Worm (Caenorhabditis elegans) whole organism, early embryonic: ENCODE results near the gene F45D11.7.
A peak's percentile ranks its signal among the peaks of the same experiment; 100 is the strongest.
"Not testable (repeated sequence)": the region's sequence is repeated elsewhere in the genome, so short reads cannot be mapped to it uniquely, and the experiment has no call there.

Experiments
- B0310.2 ChIP-seq: sonication (generic microtip); optimal IDR thresholded peaks from 2 replicates; lab custom pipeline; 2016; ENCODE audit warnings: mild to moderate bottlenecking, missing genetic modification characterization, missing compliant biosample characterization
- F13C5.2 ChIP-seq: sonication (generic microtip); optimal IDR thresholded peaks from 2 replicates; lab custom pipeline; 2017; ENCODE audit warnings: mild to moderate bottlenecking, missing genetic modification characterization, inconsistent platforms, missing compliant biosample characterization
- aly-1 ChIP-seq: sonication (generic microtip); optimal IDR thresholded peaks from 2 replicates; lab custom pipeline; 2016; ENCODE audit warnings: missing genetic modification characterization, missing compliant biosample characterization
- ama-1 ChIP-seq: fragments of 150-350 bp; optimal IDR thresholded peaks from 2 replicates; lab custom pipeline; 2014
- ceh-13 ChIP-seq: fragments of 200-800 bp; sonication (Bioruptor generic); optimal IDR thresholded peaks from 2 replicates; lab custom pipeline; 2018; ENCODE audit warnings: mild to moderate bottlenecking, missing genetic modification characterization, missing compliant biosample characterization
- ceh-36 ChIP-seq: sonication (generic microtip); optimal IDR thresholded peaks from 2 replicates; lab custom pipeline; 2016; ENCODE audit warnings: missing genetic modification characterization, inconsistent platforms, missing compliant biosample characterization
- ets-7 ChIP-seq: sonication (generic microtip); optimal IDR thresholded peaks from 2 replicates; lab custom pipeline; 2016; ENCODE audit warnings: missing genotype, missing genetic modification characterization, missing compliant biosample characterization
- flt-1 ChIP-seq: fragments of 200-800 bp; sonication (Bioruptor generic); IDR thresholded peaks from 2 replicates; pipeline ENCODE4 v1.3.6; 2022; ENCODE audit warnings: missing genetic modification characterization, missing compliant biosample characterization
- hmbx-1 ChIP-seq: sonication (generic microtip); optimal IDR thresholded peaks from 2 replicates; lab custom pipeline; 2016; ENCODE audit warnings: mild to moderate bottlenecking, missing genetic modification characterization, missing compliant biosample characterization
- hmg-4 ChIP-seq: fragments of 200-800 bp; sonication (Bioruptor generic); optimal IDR thresholded peaks from 2 replicates; lab custom pipeline; 2018; ENCODE audit warnings: mild to moderate bottlenecking, missing genetic modification characterization, missing compliant biosample characterization
- hnd-1 ChIP-seq: sonication (generic microtip); optimal IDR thresholded peaks from 2 replicates; lab custom pipeline; 2016; ENCODE audit warnings: missing genetic modification characterization, missing compliant biosample characterization
- pes-1 ChIP-seq: fragments of 200-800 bp; sonication (Bioruptor generic); IDR thresholded peaks from 2 replicates; pipeline ENCODE4 v1.3.6; 2022; ENCODE audit warnings: missing genetic modification reagents, missing genetic modification characterization, missing compliant biosample characterization
- scrt-1 ChIP-seq: fragments of 200-800 bp; sonication (Bioruptor generic); IDR thresholded peaks from 2 replicates; pipeline ENCODE4 v1.3.6; 2022; ENCODE audit warnings: missing genetic modification characterization, missing compliant biosample characterization
- sea-1 ChIP-seq: fragments of 200-800 bp; sonication (Bioruptor generic); conservative IDR thresholded peaks from 2 replicates; pipeline ENCODE4 v1.3.6; 2022; ENCODE audit warnings: missing genetic modification characterization, missing compliant biosample characterization
- tbx-11 ChIP-seq: fragments of 200-800 bp; sonication (Bioruptor generic); IDR thresholded peaks from 2 replicates; pipeline ENCODE4 v1.3.6; 2022; ENCODE audit warnings: missing genetic modification characterization, missing compliant biosample characterization
- tbx-37 ChIP-seq: fragments of 200-800 bp; sonication (Bioruptor generic); conservative IDR thresholded peaks from 2 replicates; pipeline ENCODE4 v1.3.6; 2022; ENCODE audit warnings: missing genetic modification reagents, missing genetic modification characterization, missing compliant biosample characterization
- tra-4 ChIP-seq: sonication (generic microtip); optimal IDR thresholded peaks from 2 replicates; lab custom pipeline; 2017; ENCODE audit warnings: missing genetic modification characterization, missing compliant biosample characterization

F45D11.7 gene

ce11 chrII:994231-994630 lies at the start of gene F45D11.7:
Gene F45D11.7 (plus strand): TSS chrII:994531.
- TF ChIP-seq hnd-1 (tag; lab: Kevin White, UChicago); pes-1 (GFP tag; lab: Robert Waterston, UW); ceh-36 (tag; lab: Kevin White, UChicago): not testable (repeated sequence)

- TF ChIP-seq aly-1 (tag; lab: Kevin White, UChicago) (no peak), flt-1 (GFP tag; lab: Robert Waterston, UW) (no peak), tbx-37 (no peak), ets-7 (tag; lab: Kevin White, UChicago) (no peak), scrt-1 (GFP tag; lab: Robert Waterston, UW) (no peak), pes-1 (GFP tag; lab: Robert Waterston, UW) (no peak), B0310.2 (tag; lab: Kevin White, UChicago) (no peak), ceh-13 (GFP tag; lab: Kevin White, UChicago) (no peak), ama-1 (lab: Kevin White, UChicago) (no peak)
Measured at ce11 chrII:948091-948490, 46.2 kb upstream of the F45D11.7 start, which contains the start of gene fbxc-32. Gene fbxc-32 (minus strand): TSS chrII:948191.

ce11 chrII:950374-950773 lies 44.0 kb upstream of the F45D11.7 start:
- TF ChIP-seq sea-1 (GFP tag; lab: Robert Waterston, UW): no peak
- TF ChIP-seq flt-1 (GFP tag; lab: Robert Waterston, UW): no peak
- TF ChIP-seq aly-1 (tag; lab: Kevin White, UChicago): no peak
- TF ChIP-seq tbx-11 (GFP tag; lab: Robert Waterston, UW): no peak
- no peak for TF ChIP-seq tra-4
- no peak for TF ChIP-seq B0310.2 (tag; lab: Kevin White, UChicago)
- no peak for TF ChIP-seq ceh-36 (tag; lab: Kevin White, UChicago)
- TF ChIP-seq F13C5.2 (tag; lab: Kevin White, UChicago): no peak
- no peak for TF ChIP-seq ets-7 (tag; lab: Kevin White, UChicago)
- no peak for TF ChIP-seq pes-1 (GFP tag; lab: Robert Waterston, UW)
- TF ChIP-seq scrt-1 (GFP tag; lab: Robert Waterston, UW): no peak
- no peak for TF ChIP-seq hnd-1 (tag; lab: Kevin White, UChicago)
- no peak for TF ChIP-seq tbx-37
- TF ChIP-seq ceh-13 (GFP tag; lab: Kevin White, UChicago): no peak
- no peak for TF ChIP-seq ama-1 (lab: Kevin White, UChicago)

ce11 chrII:953052-953451 lies 41.3 kb upstream of the F45D11.7 start:
- TF ChIP-seq hnd-1 (tag; lab: Kevin White, UChicago): no peak
- TF ChIP-seq ets-7 (tag; lab: Kevin White, UChicago): no peak
- TF ChIP-seq flt-1 (GFP tag; lab: Robert Waterston, UW): no peak
- TF ChIP-seq hmbx-1 (tag; lab: Kevin White, UChicago): no peak
- TF ChIP-seq tbx-11 (GFP tag; lab: Robert Waterston, UW): no peak

- TF ChIP-seq ama-1 (lab: Kevin White, UChicago); ets-7 (tag; lab: Kevin White, UChicago); hnd-1 (tag; lab: Kevin White, UChicago): not testable (repeated sequence)
Measured at ce11 chrII:954626-955025, 39.7 kb upstream of the F45D11.7 start, which contains the start of gene fbxc-7. Gene fbxc-7 (plus strand): TSS chrII:954926.

ce11 chrII:958618-959017 lies 35.7 kb upstream of the F45D11.7 start, which contains the start of gene sdz-4:
Gene sdz-4 (plus strand): TSS chrII:958918.
- TF ChIP-seq ets-7 (tag; lab: Kevin White, UChicago): no peak
- TF ChIP-seq hnd-1 (tag; lab: Kevin White, UChicago): no peak
- TF ChIP-seq ceh-13 (GFP tag; lab: Kevin White, UChicago): no peak
- TF ChIP-seq tbx-37: no peak
- no peak for TF ChIP-seq hmbx-1 (tag; lab: Kevin White, UChicago)
- TF ChIP-seq flt-1 (GFP tag; lab: Robert Waterston, UW): no peak

- TF ChIP-seq scrt-1 (GFP tag; lab: Robert Waterston, UW) (no peak), ceh-36 (tag; lab: Kevin White, UChicago) (no peak), ceh-13 (GFP tag; lab: Kevin White, UChicago) (no peak), ets-7 (tag; lab: Kevin White, UChicago) (no peak), B0310.2 (tag; lab: Kevin White, UChicago) (no peak), hmg-4 (peak; percentile 6), sea-1 (GFP tag; lab: Robert Waterston, UW) (no peak)
Measured at ce11 chrII:960218-960617, 34.1 kb upstream of the F45D11.7 start, which contains the start of the genes C32B5.18 and C32B5.7. Gene C32B5.18 (plus strand): TSS chrII:960518. Gene C32B5.7 (plus strand): TSS chrII:960528.

- no peak for TF ChIP-seq flt-1 (GFP tag; lab: Robert Waterston, UW)
- TF ChIP-seq ceh-13 (GFP tag; lab: Kevin White, UChicago): no peak
- TF ChIP-seq tbx-37: no peak
- no peak for TF ChIP-seq tbx-11 (GFP tag; lab: Robert Waterston, UW)
- no peak for TF ChIP-seq tra-4
- TF ChIP-seq ama-1 (lab: Kevin White, UChicago): no peak
- TF ChIP-seq hmg-4: no peak
- no peak for TF ChIP-seq ets-7 (tag; lab: Kevin White, UChicago)
- TF ChIP-seq ceh-36 (tag; lab: Kevin White, UChicago): no peak
Measured at ce11 chrII:961961-962360, 32.4 kb upstream of the F45D11.7 start, which contains the start of gene C32B5.13. Gene C32B5.13 (minus strand): TSS chrII:962061.
